Worm (Caenorhabditis elegans) whole organism, midembryonic: ENCODE results near the gene Y69H2.7.

ENCODE experiments used
- klf-2 ChIP-seq: fragments of 200-800 bp; sonication (Bioruptor generic); conservative IDR thresholded peaks from 2 replicates; pipeline ENCODE4 v1.3.6; 2022; ENCODE audit warnings: missing genetic modification reagents, missing genetic modification characterization, missing compliant biosample characterization
- ref-1 ChIP-seq: fragments of 200-800 bp; sonication (Bioruptor generic); conservative IDR thresholded peaks from 2 replicates; pipeline ENCODE4 v1.3.6; 2022; ENCODE audit warnings: missing genetic modification reagents, missing genetic modification characterization, missing compliant biosample characterization
- tab-1 ChIP-seq: fragments of 200-800 bp; sonication (Bioruptor generic); IDR thresholded peaks from 2 replicates; pipeline ENCODE4 v1.3.6; 2022; ENCODE audit warnings: missing genetic modification characterization, missing compliant biosample characterization

ce11 chrV:18705319-18706062, 15.7 kb downstream of the Y69H2.7 start:
- TF ChIP-seq ref-1 (GFP tag; lab: Robert Waterston, UW) (no peak; the same call in none of the 2 replicates), klf-2 (GFP tag; lab: Robert Waterston, UW) (no peak), tab-1 (GFP tag; lab: Robert Waterston, UW) (peak; percentile 57; the same call in 1 of the 2 replicates)
